Worm (Caenorhabditis elegans) whole organism, dauer: ENCODE measurements around the gene F40F8.4.

Experiments
- unc-62 ChIP-seq: sonication (generic microtip); optimal IDR thresholded peaks from 2 replicates; lab custom pipeline; 2017; ENCODE audit warnings: missing biosample characterization, missing genetic modification reagents, missing genetic modification characterization

The F40F8.4 gene

DNA sequence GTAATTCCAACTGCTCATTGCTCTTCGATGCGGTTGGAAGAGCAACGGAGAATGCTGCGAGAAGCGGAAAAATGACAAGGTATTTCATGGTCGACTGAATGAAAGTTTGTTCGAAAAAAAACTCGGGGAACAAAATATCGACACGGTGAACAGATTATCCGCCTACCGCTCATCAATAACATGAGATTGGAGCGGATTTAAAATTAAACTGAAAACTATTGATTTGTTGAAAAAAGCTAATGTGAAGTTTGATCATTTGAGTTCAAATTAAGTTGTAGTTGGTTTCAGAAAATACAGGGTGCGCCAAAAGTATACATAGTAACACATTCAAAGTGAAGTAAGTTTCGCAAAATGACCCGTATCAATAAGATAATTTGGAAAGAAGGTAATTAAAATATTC, at the start of gene F40F8.4:
Gene F40F8.4, minus strand, starts transcription at position 101 of the 400 bp plus-strand sequence.
- TF ChIP-seq unc-62 (GFP tag; lab: Kevin White, UChicago), result no peak

DNA sequence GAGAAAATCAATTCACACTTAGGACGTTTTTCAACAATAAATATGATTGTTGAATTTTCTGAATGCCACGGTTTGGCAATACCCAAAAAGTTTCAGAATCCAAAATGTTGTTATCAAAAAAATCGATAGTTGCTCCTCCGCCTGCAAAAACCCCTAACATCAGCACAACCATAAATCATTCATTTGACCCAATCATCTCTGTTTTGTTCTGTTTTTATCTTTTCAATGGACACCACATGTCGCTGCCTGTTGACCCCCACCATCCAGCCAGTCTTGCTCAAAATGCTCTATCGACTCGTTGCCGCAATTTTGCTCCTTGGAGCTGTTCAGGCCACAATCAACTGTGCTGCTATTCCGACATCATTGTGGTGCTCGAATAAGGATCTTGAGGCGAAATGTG, 48.0 kb upstream of the F40F8.4 start, which contains the start of gene F37H8.5:
Gene F37H8.5, plus strand, starts transcription at position 181 of the 400 bp plus-strand sequence.
- TF ChIP-seq unc-62 (GFP tag; lab: Kevin White, UChicago), result no peak

DNA sequence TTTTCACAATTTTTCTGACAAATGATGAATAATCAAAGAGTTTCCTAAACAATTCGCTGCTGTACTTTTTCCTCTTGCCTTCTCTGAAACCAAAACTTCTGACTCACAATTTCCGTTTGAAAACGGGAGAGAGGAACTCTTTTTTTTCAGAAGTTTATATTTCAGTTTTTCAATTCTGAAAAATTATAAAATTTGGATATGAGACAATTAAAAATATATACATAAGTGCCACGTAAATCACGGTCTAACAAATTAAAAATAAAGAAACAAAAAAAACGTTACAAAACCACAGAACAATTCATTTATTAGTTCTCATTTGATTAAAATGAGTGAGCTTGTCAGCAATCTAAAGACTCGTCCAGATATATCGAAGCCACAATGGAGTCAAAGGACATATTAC, 45.7 kb upstream of the F40F8.4 start, which contains the start of gene sfxn-1.2:
Gene sfxn-1.2, plus strand, starts transcription at position 301 of the 400 bp plus-strand sequence.
- no peak for TF ChIP-seq unc-62 (GFP tag; lab: Kevin White, UChicago)

DNA sequence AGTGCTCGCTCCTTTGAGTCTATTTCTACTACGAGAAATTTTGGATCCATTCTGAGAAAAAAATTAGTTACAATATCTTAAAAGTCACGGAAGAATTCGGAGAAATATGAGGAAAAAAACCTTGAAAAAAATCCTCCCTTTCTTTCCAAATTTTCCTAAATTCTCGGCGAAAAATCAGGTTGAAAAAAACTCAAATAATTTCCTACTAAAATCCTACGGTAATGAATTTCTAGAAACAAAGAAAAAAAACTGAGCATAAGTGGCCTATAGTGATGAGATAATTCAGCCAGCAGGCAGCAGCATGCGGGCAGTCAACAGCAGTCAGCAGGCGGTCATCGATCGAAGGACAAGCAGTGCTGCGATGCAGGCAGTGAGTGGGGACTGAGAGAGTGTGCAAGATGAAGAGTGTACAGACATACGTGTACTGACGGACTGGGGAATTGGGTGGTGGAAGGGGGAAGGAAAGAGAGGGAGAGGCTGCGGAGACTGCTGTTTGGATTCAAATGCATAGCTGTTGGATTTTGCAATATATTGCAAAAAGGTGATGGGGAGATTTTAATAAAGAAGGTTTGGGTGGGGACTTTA, 44.8 kb upstream of the F40F8.4 start, which contains the start of gene lir-3:
Gene lir-3, minus strand, starts transcription at position 51 of the 585 bp plus-strand sequence.
- TF ChIP-seq unc-62 (GFP tag; lab: Kevin White, UChicago), result no peak

DNA sequence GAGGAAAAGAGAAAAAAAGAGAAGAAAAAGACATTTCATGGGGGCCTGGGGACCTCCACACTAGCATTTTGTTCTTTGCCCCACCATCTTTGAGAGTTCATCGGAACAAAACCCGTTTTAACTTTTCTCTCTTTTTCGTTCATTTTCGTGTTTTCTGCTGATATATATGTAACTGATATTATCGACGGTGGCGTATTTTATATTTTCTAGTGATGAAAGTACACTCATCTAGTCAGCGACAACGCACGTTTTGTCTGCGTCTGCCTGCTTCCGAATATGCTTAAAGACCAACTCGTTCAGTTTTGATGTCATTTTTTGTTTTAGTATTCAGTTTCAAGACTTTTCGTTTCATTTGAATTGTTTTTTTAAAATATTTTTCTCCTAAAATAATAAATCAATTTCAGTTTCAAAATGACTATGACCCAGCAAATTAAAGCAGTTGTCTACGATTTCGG, 41.2 kb upstream of the F40F8.4 start, which contains the start of gene bigr-1:
Gene bigr-1, plus strand, starts transcription at position 405 of the 455 bp plus-strand sequence.
- TF ChIP-seq unc-62 (GFP tag; lab: Kevin White, UChicago), result no peak

DNA sequence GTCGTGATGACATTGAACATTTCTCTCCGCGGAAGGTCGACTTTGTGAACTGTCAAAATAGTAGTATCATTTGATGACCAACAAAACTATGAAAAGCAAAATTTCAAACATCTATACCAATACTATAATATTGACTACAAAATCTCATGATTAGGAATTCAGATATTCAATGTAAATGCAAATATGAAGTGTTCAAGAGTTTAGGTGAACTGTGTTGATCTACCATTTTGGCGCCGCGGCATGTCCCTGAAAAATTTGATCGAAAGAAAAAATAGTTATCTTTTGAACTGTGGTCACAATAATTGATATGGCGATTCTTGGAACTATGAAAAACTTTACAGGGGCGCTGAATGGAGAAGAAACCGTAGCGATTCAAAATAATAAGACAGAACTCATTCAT, 38.7 kb upstream of the F40F8.4 start:
- TF ChIP-seq unc-62 (GFP tag; lab: Kevin White, UChicago), result no peak

DNA sequence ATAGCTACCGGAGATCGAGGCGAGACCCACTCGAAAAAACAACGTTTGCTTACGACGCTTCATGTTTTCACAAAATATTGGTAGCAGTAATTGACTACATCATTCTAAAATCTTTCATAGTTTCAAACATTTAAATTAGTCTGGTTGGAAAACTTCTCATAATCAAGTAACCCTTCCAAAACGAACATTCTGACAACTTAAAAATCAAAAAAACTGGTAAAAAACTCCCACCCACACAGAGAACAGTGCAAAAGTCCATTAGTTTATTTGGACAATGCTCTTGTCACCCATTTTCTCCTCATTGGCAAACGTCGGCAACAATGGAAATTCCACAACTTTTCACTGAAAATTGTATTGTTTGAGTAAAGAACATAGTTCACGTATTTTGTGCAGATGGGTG, 37.3 kb upstream of the F40F8.4 start, which contains the start of gene F37H8.6:
Gene F37H8.6, minus strand, starts transcription at position 101 of the 400 bp plus-strand sequence.
- TF ChIP-seq unc-62 (GFP tag; lab: Kevin White, UChicago), result no peak

DNA sequence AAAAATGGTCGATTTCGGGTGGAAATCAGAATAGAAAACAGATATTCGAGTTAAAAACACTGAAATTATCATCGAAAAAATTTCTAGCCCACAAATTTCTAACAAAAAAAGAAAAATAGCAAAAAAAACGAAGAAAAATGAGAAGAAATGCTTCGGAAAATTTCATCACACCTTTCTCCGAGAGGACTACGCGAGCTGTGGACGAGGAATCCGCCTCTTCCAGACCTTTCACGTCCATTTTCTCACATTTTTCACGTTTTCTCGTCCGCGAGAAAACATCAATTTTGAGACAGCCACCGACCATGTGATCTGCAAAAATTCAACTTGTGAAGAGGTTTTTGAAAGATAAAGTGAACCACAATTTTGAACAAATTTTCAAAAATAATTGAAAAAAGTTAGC, 36.4 kb upstream of the F40F8.4 start:
- TF ChIP-seq unc-62 (GFP tag; lab: Kevin White, UChicago), result no peak

DNA sequence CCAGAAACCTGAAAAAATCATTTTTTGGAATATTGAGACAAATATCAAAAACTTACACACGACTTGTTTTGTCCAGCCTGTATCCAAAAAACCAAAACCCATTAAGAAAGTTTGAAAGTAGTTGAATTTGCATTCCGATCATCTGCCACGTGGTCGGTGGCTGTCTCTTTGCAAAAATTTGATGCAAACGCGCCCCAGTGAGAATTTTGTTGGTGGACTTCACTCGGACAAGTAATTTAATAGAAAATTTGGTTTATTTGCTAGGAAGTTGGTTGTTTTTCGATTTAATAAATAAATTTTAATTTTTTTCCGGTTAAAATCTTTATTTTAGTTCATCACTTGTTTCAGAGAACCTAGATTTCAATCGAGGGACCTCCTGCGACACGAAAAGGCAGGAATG, 35.3 kb upstream of the F40F8.4 start:
- TF ChIP-seq unc-62 (GFP tag; lab: Kevin White, UChicago), result no peak

DNA sequence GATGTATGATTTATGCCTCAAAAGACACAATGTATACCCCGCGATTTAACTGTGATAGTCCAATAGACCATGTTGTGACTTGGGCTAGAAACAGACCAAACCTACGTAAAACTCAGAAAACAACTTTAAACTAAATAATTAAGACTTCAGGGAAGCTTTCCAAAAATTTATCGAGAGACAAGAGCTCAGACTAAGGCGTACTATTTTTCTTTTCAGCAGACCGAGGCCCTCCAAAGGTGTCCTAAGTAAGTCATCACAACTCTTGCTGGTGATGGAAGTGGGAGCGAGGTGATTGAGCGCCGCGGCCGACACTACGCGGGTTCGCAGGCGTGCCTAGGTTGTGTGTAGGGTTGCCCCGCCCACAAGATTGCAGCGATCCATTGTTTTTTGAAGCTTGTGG, 27.0 kb upstream of the F40F8.4 start:
- no peak for TF ChIP-seq unc-62 (GFP tag; lab: Kevin White, UChicago)

DNA sequence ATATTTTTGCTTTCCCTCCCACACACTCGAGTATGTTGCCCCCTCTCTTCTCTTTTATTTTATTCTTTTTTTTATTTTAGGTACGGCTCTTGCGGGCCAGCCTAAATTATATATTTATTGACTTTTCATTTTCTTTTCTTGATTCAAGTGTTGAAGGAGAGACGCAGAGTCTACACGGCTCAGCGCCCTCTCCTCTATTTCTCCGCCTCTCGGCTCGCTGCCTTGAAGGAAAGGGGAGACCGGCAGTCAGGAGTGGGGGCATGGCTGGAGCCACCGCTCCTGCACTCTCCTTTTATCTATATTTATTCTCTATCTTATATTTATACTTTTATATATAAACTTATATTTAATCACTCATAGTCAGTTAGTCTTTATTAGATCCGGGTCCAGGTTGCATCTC, 26.4 kb upstream of the F40F8.4 start:
- no peak for TF ChIP-seq unc-62 (GFP tag; lab: Kevin White, UChicago)

DNA sequence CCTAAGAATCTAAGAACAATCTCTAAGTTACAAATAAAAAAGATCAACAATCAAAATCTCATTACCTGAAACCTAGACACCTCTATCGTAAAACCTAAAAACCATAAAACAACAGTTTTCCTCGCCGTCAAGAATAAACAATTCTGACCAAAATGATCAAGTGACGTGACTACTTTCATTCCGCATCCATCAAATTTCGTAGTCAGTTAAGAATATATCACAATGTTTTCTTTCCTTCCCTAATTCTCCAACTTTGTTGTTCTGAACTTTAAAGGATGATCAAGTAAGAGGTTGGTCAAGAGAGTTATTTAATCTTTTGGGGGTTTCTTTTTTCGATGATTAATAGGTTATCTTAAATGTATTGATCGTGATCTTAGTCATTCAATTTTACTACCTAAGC, 23.3 kb upstream of the F40F8.4 start:
- no peak for TF ChIP-seq unc-62 (GFP tag; lab: Kevin White, UChicago)

DNA sequence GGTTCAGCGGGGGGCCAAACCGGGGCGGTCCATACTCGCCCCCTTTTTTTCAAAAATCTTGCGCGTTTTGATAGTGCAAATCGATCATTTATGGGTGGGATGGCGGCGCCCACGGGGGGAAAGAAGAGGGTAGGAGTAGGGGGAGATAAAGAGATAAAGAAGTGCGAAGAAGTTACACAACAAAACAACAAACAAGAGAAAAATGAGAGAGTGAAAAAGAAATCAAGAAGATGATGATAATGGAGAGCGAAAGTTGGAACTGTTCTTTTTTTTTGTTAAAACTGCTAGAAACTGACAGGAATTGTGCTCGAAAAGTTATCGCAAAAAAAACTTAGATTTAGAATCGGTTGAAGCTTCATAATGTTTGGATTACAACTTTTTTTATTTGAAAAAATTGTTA, 22.4 kb upstream of the F40F8.4 start, which contains the start of gene ptr-13:
Gene ptr-13, minus strand, starts transcription at position 92 of the 400 bp plus-strand sequence.
- no peak for TF ChIP-seq unc-62 (GFP tag; lab: Kevin White, UChicago)

DNA sequence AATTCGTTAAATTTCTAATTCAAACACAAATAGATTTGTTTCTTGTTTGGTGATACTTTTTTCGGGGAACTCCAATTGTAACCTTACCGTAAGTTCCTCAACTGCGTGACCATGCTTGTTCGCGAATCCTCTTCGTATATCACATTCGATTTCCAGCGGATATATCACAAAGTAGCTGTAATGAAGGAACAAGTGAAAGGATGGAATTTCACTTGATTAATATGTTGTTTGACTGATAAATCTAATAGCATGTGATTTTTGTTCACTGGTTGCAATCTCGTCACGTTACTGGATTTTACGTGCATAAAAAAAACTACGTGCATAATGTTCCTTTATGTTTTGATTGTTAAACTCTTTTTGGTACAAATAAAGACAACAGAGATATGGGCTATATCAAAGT, 21.6 kb upstream of the F40F8.4 start:
- TF ChIP-seq unc-62 (GFP tag; lab: Kevin White, UChicago), result no peak

DNA sequence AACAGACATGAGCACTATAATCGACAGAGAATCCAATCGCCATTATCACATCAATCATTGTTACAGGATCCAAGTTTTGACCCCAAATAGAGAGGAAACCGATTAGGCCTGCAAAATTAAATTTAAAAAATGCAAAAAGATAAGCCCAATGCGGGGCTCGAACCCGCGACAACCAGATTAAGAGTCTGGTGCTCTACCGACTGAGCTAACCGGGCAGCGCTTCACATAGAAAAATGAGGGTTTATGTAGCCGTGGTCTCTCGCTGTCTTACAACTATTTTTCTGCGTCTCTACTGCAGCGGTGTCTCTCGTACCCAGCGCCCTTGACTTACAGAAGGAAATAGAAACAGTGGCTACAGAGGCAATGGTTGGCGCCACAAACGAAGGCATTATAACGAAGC, 17.6 kb upstream of the F40F8.4 start:
- no peak for TF ChIP-seq unc-62 (GFP tag; lab: Kevin White, UChicago)

DNA sequence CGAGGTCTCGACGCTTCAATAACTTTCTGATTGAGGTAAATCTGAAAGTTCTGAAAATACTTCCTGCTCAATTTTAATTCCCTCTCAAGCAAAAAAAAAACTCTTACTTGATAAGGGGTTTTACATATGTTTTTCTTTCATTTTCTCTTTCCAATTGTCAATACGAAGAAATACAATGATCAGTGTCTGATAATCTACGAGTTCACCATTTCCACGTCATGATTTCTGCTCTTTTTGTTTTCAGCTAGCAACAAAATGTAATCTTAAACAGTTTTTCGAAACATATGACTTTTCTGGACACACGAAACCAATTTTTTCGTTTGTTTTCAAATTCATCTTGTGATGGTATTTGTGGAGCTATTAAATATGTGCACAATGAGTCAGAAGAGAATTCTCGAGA, 16.1 kb upstream of the F40F8.4 start:
- TF ChIP-seq unc-62 (GFP tag; lab: Kevin White, UChicago), result no peak

DNA sequence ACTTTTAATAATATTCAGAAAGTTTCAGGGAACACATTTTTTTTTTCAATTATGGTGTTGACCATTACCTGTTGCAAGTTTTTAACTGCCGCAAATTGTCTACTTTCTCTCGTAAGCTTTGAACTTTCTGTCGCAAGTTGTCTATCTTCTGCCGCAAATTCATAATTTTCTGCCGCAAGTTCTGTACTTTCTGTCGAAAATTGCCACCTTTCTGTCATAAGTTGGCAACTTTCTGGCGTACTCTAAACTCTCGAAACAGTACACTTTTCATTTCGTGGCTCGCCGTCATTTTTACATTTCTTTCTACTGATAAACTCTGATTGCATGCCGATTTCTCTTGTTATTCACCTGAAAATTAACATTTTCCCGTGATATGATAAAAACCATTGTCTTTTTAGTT, 15.4 kb upstream of the F40F8.4 start:
- no peak for TF ChIP-seq unc-62 (GFP tag; lab: Kevin White, UChicago)
